Fruit fly (Drosophila melanogaster) Kc167 (cell line): ENCODE measurements around the gene CG4983.

Source experiments
- h ChIP-seq: fragments of >200 bp; optimal IDR thresholded peaks from 3 replicates; lab custom pipeline; 2018; ENCODE audit warnings: missing external identifiers
- insv ChIP-seq: fragments of >200 bp; optimal IDR thresholded peaks from 3 replicates; lab custom pipeline; 2018; ENCODE audit warnings: missing external identifiers
- ttk ChIP-seq: sonication (Bioruptor generic); optimal IDR thresholded peaks from 2 replicates; lab custom pipeline; 2017; ENCODE audit warnings: missing external identifiers

dm6 chr2L:11662959-11663358, 10.7 kb downstream of the CG4983 start, which contains the start of gene CG44477:
- TF ChIP-seq ttk = no peak
- no peak for TF ChIP-seq h (lab: Kevin White, UChicago)
- TF ChIP-seq insv = no peak
